Worm (Caenorhabditis elegans): ENCODE results near the gene Y69H2.10.

DNA sequence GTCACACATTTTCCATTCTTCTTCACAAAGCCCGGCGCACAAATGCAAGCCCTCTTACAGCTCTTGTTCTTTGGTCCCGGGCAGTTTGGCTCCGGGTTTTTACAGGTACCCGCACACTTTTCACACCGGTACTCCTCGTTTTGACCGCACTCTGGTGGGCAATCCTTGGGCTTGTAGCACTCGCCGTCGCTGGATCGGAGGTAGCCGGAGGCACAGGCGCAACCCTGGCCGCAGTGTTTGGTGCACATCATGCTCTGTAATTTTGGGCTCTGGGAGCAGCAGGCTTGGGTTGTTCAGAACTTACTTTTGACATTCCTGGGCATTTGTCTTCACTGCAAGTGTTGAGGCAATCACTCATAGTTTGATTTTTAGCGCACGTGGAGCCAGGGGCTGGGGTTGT, 12.7 kb upstream of the Y69H2.10 start:
- TF ChIP-seq dmd-4 (tag; optimal IDR thresholded peaks at IDR 0.05) (no peak), nhr-12 (tag; optimal IDR thresholded peaks at IDR 0.05) (no peak), mdl-1 (tag; optimal IDR thresholded peaks at IDR 0.05) (no peak)
